Worm (Caenorhabditis elegans) whole organism, L3 larva: ENCODE results near the gene cdh-3.

Experiments used
- R02D3.7 ChIP-seq: fragments of 150-350 bp; optimal IDR thresholded peaks from 2 replicates; lab custom pipeline; 2014; ENCODE audit warnings: missing biosample characterization, missing genetic modification characterization
- ZK546.5 ChIP-seq: sonication (generic microtip); optimal IDR thresholded peaks from 2 replicates; lab custom pipeline; 2017; ENCODE audit warnings: missing biosample characterization, missing genetic modification characterization
- aly-2 ChIP-seq: fragments of 150-350 bp; optimal IDR thresholded peaks from 2 replicates; lab custom pipeline; 2014; ENCODE audit warnings: missing biosample characterization, missing genetic modification characterization
- ama-1 ChIP-seq: fragments of 150-350 bp; optimal IDR thresholded peaks from 2 replicates; lab custom pipeline; 2018
- ceh-16 ChIP-seq: sonication (generic microtip); optimal IDR thresholded peaks from 2 replicates; lab custom pipeline; 2017; ENCODE audit warnings: missing biosample characterization, missing genetic modification characterization
- ceh-28 ChIP-seq: fragments of 150-350 bp; optimal IDR thresholded peaks from 2 replicates; lab custom pipeline; 2014; ENCODE audit warnings: missing biosample characterization, missing genetic modification reagents, missing genetic modification characterization
- ceh-82 ChIP-seq: fragments of 150-350 bp; optimal IDR thresholded peaks from 2 replicates; lab custom pipeline; 2014; ENCODE audit warnings: missing biosample characterization, missing genetic modification characterization
- ceh-9 ChIP-seq: sonication (generic microtip); optimal IDR thresholded peaks from 2 replicates; lab custom pipeline; 2018; ENCODE audit warnings: missing biosample characterization, missing genetic modification characterization
- daf-12 ChIP-seq: fragments of 150-350 bp; optimal IDR thresholded peaks from 2 replicates; lab custom pipeline; 2014; ENCODE audit warnings: missing biosample characterization, missing genetic modification reagents, missing genetic modification characterization
- egl-27 ChIP-seq: sonication (generic microtip); optimal IDR thresholded peaks from 4 replicates; lab custom pipeline; 2017; ENCODE audit warnings: missing biosample characterization, missing genetic modification reagents, missing genetic modification characterization
- egl-5 ChIP-seq: fragments of 150-350 bp; optimal IDR thresholded peaks from 2 replicates; lab custom pipeline; 2017; ENCODE audit warnings: missing biosample characterization, missing genetic modification reagents, missing genetic modification characterization, inconsistent platforms
- elt-1 ChIP-seq: fragments of 150-350 bp; optimal IDR thresholded peaks from 2 replicates; lab custom pipeline; 2014; ENCODE audit warnings: missing biosample characterization, missing genetic modification characterization
- elt-2 ChIP-seq: sonication (generic microtip); optimal IDR thresholded peaks from 2 replicates; lab custom pipeline; 2016; ENCODE audit warnings: missing genetic modification reagents, mild to moderate bottlenecking, missing genetic modification characterization, missing compliant biosample characterization
- elt-3 ChIP-seq, 3 experiments: fragments of 150-350 bp in 1 of 3; sonication (generic microtip) in 2 of 3; optimal IDR thresholded peaks; 2 replicates in 2 of 3; 4 replicates in 1 of 3; lab custom pipeline; 2014 to 2017; ENCODE audit warnings: missing biosample characterization in 3 of 3, missing genetic modification characterization in 3 of 3
- eor-1 ChIP-seq, 2 experiments: fragments of 150-350 bp; optimal IDR thresholded peaks; 2 replicates each; lab custom pipeline; 2014 to 2018; ENCODE audit warnings: missing biosample characterization in 2 of 2, missing genetic modification characterization in 2 of 2
- fkh-10 ChIP-seq: sonication (generic microtip); optimal IDR thresholded peaks from 2 replicates; lab custom pipeline; 2017; ENCODE audit warnings: missing biosample characterization, missing genetic modification reagents, missing genetic modification characterization
- fkh-2 ChIP-seq: fragments of 150-350 bp; optimal IDR thresholded peaks from 2 replicates; lab custom pipeline; 2014; ENCODE audit warnings: missing biosample characterization, missing genetic modification reagents, missing genetic modification characterization
- fos-1 ChIP-seq: fragments of 150-350 bp; optimal IDR thresholded peaks from 2 replicates; lab custom pipeline; 2014; ENCODE audit warnings: missing biosample characterization, missing genetic modification characterization
- hmg-11 ChIP-seq: sonication (generic microtip); optimal IDR thresholded peaks from 2 replicates; lab custom pipeline; 2016; ENCODE audit warnings: missing genetic modification characterization, missing compliant biosample characterization
- jun-1 ChIP-seq: fragments of 150-350 bp; optimal IDR thresholded peaks from 2 replicates; lab custom pipeline; 2014; ENCODE audit warnings: missing biosample characterization, missing genetic modification reagents, missing genetic modification characterization
- lin-15B ChIP-seq: fragments of 150-350 bp; optimal IDR thresholded peaks from 2 replicates; lab custom pipeline; 2014; ENCODE audit warnings: missing biosample characterization, missing genetic modification characterization
- lin-39 ChIP-seq: fragments of 150-350 bp; optimal IDR thresholded peaks from 2 replicates; lab custom pipeline; 2018; ENCODE audit warnings: missing biosample characterization, missing genetic modification reagents, missing genetic modification characterization
- lsy-12 ChIP-seq: sonication (generic microtip); optimal IDR thresholded peaks from 2 replicates; lab custom pipeline; 2016; ENCODE audit warnings: mild to moderate bottlenecking, missing genetic modification characterization, missing compliant biosample characterization
- mdl-1 ChIP-seq: fragments of 150-350 bp; optimal IDR thresholded peaks from 2 replicates; lab custom pipeline; 2014; ENCODE audit warnings: missing biosample characterization, missing genetic modification characterization
- mml-1 ChIP-seq: fragments of 150-350 bp; sonication (generic microtip); optimal IDR thresholded peaks from 3 replicates; lab custom pipeline; 2014; ENCODE audit warnings: missing biosample characterization, missing genetic modification characterization
- nfya-1 ChIP-seq: sonication (generic microtip); optimal IDR thresholded peaks from 2 replicates; lab custom pipeline; 2017; ENCODE audit warnings: missing genetic modification characterization, mild to moderate bottlenecking, missing compliant biosample characterization, antibody characterized with exemption, moderate library complexity; ENCODE audit not compliant: insufficient read depth
- nhr-11 ChIP-seq: fragments of 150-350 bp; optimal IDR thresholded peaks from 2 replicates; lab custom pipeline; 2014; ENCODE audit warnings: missing biosample characterization, missing genetic modification characterization
- nhr-12 ChIP-seq: fragments of 150-350 bp; optimal IDR thresholded peaks from 2 replicates; lab custom pipeline; 2014; ENCODE audit warnings: missing biosample characterization, missing genetic modification characterization
- nhr-23 ChIP-seq: fragments of 150-350 bp; optimal IDR thresholded peaks from 2 replicates; lab custom pipeline; 2014; ENCODE audit warnings: missing biosample characterization, missing genetic modification reagents, missing genetic modification characterization
- nhr-237 ChIP-seq: fragments of 150-350 bp; optimal IDR thresholded peaks from 2 replicates; lab custom pipeline; 2014; ENCODE audit warnings: missing biosample characterization, missing genetic modification characterization
- nhr-25 ChIP-seq: sonication (generic microtip); optimal IDR thresholded peaks from 2 replicates; lab custom pipeline; 2017; ENCODE audit warnings: missing biosample characterization, missing genetic modification characterization
- nhr-28 ChIP-seq: fragments of 150-350 bp; optimal IDR thresholded peaks from 2 replicates; lab custom pipeline; 2014; ENCODE audit warnings: missing biosample characterization, missing genetic modification characterization
- nhr-43 ChIP-seq: sonication (generic microtip); optimal IDR thresholded peaks from 2 replicates; lab custom pipeline; 2016; ENCODE audit warnings: mild to moderate bottlenecking, missing genetic modification characterization, missing compliant biosample characterization; ENCODE audit not compliant: poor library complexity, severe bottlenecking
- nhr-67 ChIP-seq: fragments of 150-350 bp; optimal IDR thresholded peaks from 2 replicates; lab custom pipeline; 2014; ENCODE audit warnings: missing biosample characterization, missing genetic modification characterization
- nhr-76 ChIP-seq: fragments of 150-350 bp; sonication (generic microtip); optimal IDR thresholded peaks from 5 replicates; lab custom pipeline; 2014; ENCODE audit warnings: missing biosample characterization, missing genetic modification characterization
- nhr-77 ChIP-seq: fragments of 150-350 bp; optimal IDR thresholded peaks from 2 replicates; lab custom pipeline; 2014; ENCODE audit warnings: missing biosample characterization, missing genetic modification characterization
- pha-4 ChIP-seq: fragments of 150-350 bp; optimal IDR thresholded peaks from 2 replicates; lab custom pipeline; 2014; ENCODE audit warnings: missing biosample characterization, missing genetic modification reagents, missing genetic modification characterization
- pqm-1 ChIP-seq: fragments of 150-350 bp; optimal IDR thresholded peaks from 2 replicates; lab custom pipeline; 2017; ENCODE audit warnings: missing biosample characterization, missing genetic modification characterization, inconsistent platforms
- sea-2 ChIP-seq: fragments of 150-350 bp; sonication (generic microtip); optimal IDR thresholded peaks from 4 replicates; lab custom pipeline; 2014; ENCODE audit warnings: missing biosample characterization, missing genetic modification reagents, missing genetic modification characterization
- skn-1 ChIP-seq: fragments of 150-350 bp; optimal IDR thresholded peaks from 2 replicates; lab custom pipeline; 2014; ENCODE audit warnings: missing biosample characterization, missing genetic modification characterization
- snpc-4 ChIP-seq: fragments of 150-350 bp; optimal IDR thresholded peaks from 2 replicates; lab custom pipeline; 2014; ENCODE audit warnings: missing biosample characterization, missing genetic modification characterization
- tbx-2 ChIP-seq: sonication (generic microtip); optimal IDR thresholded peaks from 2 replicates; lab custom pipeline; 2016; ENCODE audit warnings: mild to moderate bottlenecking, missing genetic modification characterization, missing compliant biosample characterization
- unc-39 ChIP-seq: sonication (generic microtip); optimal IDR thresholded peaks from 4 replicates; lab custom pipeline; 2017; ENCODE audit warnings: missing biosample characterization, missing genetic modification characterization
- unc-62 ChIP-seq: fragments of 150-350 bp; sonication (generic microtip); optimal IDR thresholded peaks from 4 replicates; lab custom pipeline; 2014; ENCODE audit warnings: missing biosample characterization, missing genetic modification reagents, missing genetic modification characterization
- zag-1 ChIP-seq: fragments of 150-350 bp; optimal IDR thresholded peaks from 2 replicates; lab custom pipeline; 2014; ENCODE audit warnings: missing biosample characterization, missing genetic modification characterization
- ztf-11 ChIP-seq: fragments of 150-350 bp; optimal IDR thresholded peaks from 2 replicates; lab custom pipeline; 2014; ENCODE audit warnings: missing biosample characterization, missing genetic modification characterization
- ztf-4 ChIP-seq: fragments of 150-350 bp; optimal IDR thresholded peaks from 2 replicates; lab custom pipeline; 2014; ENCODE audit warnings: missing biosample characterization, missing genetic modification characterization

The cdh-3 gene

ce11 chrIII:7711495-7711894 lies 42.8 kb downstream of the cdh-3 start:
- TF ChIP-seq ceh-16: no peak
- no peak for TF ChIP-seq sea-2
- TF ChIP-seq aly-2 (tag; lab: Kevin White, UChicago): no peak

- TF ChIP-seq nfya-1 (tag; lab: Kevin White, UChicago): peak; percentile 85
- TF ChIP-seq nhr-76 (tag; lab: Kevin White, UChicago): no peak
- no peak for TF ChIP-seq nhr-12 (tag; lab: Kevin White, UChicago)
- TF ChIP-seq fkh-2 (tag; lab: Kevin White, UChicago): no peak
- TF ChIP-seq skn-1: no peak
- no peak for TF ChIP-seq fkh-10 (GFP tag; lab: Kevin White, UChicago)
- no peak for TF ChIP-seq zag-1
- TF ChIP-seq ceh-16: no peak
- peak; percentile 70 for TF ChIP-seq lin-15B (tag; lab: Kevin White, UChicago)
- TF ChIP-seq elt-3 (tag; optimal IDR thresholded peaks at IDR 0.05; lab: Kevin White, UChicago): no peak
- no peak for TF ChIP-seq fos-1 (tag; lab: Kevin White, UChicago)
- TF ChIP-seq elt-1 (tag; lab: Kevin White, UChicago): no peak
- TF ChIP-seq jun-1 (tag; lab: Kevin White, UChicago): no peak
- TF ChIP-seq ceh-28 (tag; lab: Kevin White, UChicago): no peak
- TF ChIP-seq lin-39: peak; percentile 11
- no peak for TF ChIP-seq nhr-43 (tag; lab: Kevin White, UChicago)
- TF ChIP-seq nhr-25 (tag; lab: Kevin White, UChicago): peak; percentile 55
- TF ChIP-seq pha-4 (tag; lab: Kevin White, UChicago): peak; percentile 61
- TF ChIP-seq unc-39 (tag; lab: Kevin White, UChicago): no peak
- no peak for TF ChIP-seq eor-1 (tag; optimal IDR thresholded peaks at IDR 0.05; lab: Kevin White, UChicago)
- peak; percentile 5 for TF ChIP-seq nhr-23 (tag; lab: Kevin White, UChicago)
- TF ChIP-seq ceh-82 (tag; lab: Kevin White, UChicago): no peak
- TF ChIP-seq pqm-1 (tag; lab: Kevin White, UChicago): no peak
- no peak for TF ChIP-seq unc-62 (GFP tag; lab: Kevin White, UChicago)
- TF ChIP-seq nhr-11 (tag; lab: Kevin White, UChicago): no peak
- TF ChIP-seq nhr-237 (tag; lab: Kevin White, UChicago): no peak
- TF ChIP-seq ztf-4 (tag; lab: Kevin White, UChicago): no peak
- TF ChIP-seq egl-27 (tag; lab: Kevin White, UChicago): no peak
- TF ChIP-seq ceh-9 (tag; lab: Kevin White, UChicago): no peak
- TF ChIP-seq ztf-11 (tag; lab: Kevin White, UChicago): no peak
- no peak for TF ChIP-seq daf-12 (tag; lab: Kevin White, UChicago)
- TF ChIP-seq mml-1 (tag; lab: Kevin White, UChicago): no peak
- no peak for TF ChIP-seq nhr-77 (tag; lab: Kevin White, UChicago)
- no peak for TF ChIP-seq tbx-2 (tag; lab: Kevin White, UChicago)
- TF ChIP-seq egl-5: peak; percentile 16
- peak; percentile 75 for TF ChIP-seq hmg-11
- no peak for TF ChIP-seq aly-2 (tag; lab: Kevin White, UChicago)
- peak; percentile 36 for TF ChIP-seq snpc-4 (tag; lab: Kevin White, UChicago)
- no peak for TF ChIP-seq nhr-67 (tag; lab: Kevin White, UChicago)
- no peak for TF ChIP-seq sea-2
- TF ChIP-seq nhr-28 (tag; lab: Kevin White, UChicago): no peak
- TF ChIP-seq lsy-12: no peak
- no peak for TF ChIP-seq ZK546.5 (tag; lab: Kevin White, UChicago)
- TF ChIP-seq elt-2 (tag; lab: Kevin White, UChicago): no peak
- TF ChIP-seq R02D3.7 (tag; lab: Kevin White, UChicago): no peak
- no peak for TF ChIP-seq mdl-1 (tag; lab: Kevin White, UChicago)
- TF ChIP-seq ama-1: no peak
Measured at ce11 chrIII:7710943-7711342, 43.3 kb downstream of the cdh-3 start.
